Worm (Caenorhabditis elegans): ENCODE data around the gene inpp-5K.

inpp-5K gene

ce11 chrIII:8163283-8163682, 2.1 kb upstream of the inpp-5K start, which contains the start of gene bath-42:
Gene bath-42 (minus strand): TSS chrIII:8163383.
- TF ChIP-seq ceh-39 (tag; optimal IDR thresholded peaks at IDR 0.05) (no peak), nhr-28 (tag; optimal IDR thresholded peaks at IDR 0.05) (no peak), snpc-4 (tag; optimal IDR thresholded peaks at IDR 0.05) (no peak), nhr-76 (tag; optimal IDR thresholded peaks at IDR 0.05) (no peak), unc-62 (GFP tag; optimal IDR thresholded peaks at IDR 0.05) (no peak), mep-1 (tag; optimal IDR thresholded peaks at IDR 0.05) (no peak), mls-2 (tag; optimal IDR thresholded peaks at IDR 0.05) (no peak), flh-1 (GFP tag; optimal IDR thresholded peaks at IDR 0.05) (no peak), ceh-43 (GFP tag; optimal IDR thresholded peaks at IDR 0.05) (no peak), tbx-8 (GFP tag; optimal IDR thresholded peaks at IDR 0.05) (no peak), elt-3 (tag; optimal IDR thresholded peaks at IDR 0.05) (no peak), ham-2 (GFP tag; optimal IDR thresholded peaks at IDR 0.05) (no peak), sptf-1 (tag; optimal IDR thresholded peaks at IDR 0.05) (no peak), lsy-2 (tag; optimal IDR thresholded peaks at IDR 0.05) (no peak)

ce11 chrIII:8158140-8158786, 2.9 kb downstream of the inpp-5K start, which contains the start of gene atg-13:
Gene atg-13 (minus strand): TSS chrIII:8158190.
- TF ChIP-seq bed-3 (GFP tag; optimal IDR thresholded peaks at IDR 0.05) (no peak), blmp-1 (tag; optimal IDR thresholded peaks at IDR 0.05) (no peak), lin-32 (GFP tag; optimal IDR thresholded peaks at IDR 0.05) (no peak), ceh-39 (tag; optimal IDR thresholded peaks at IDR 0.05) (peak; percentile 7), pha-4 (tag; optimal IDR thresholded peaks at IDR 0.05) (no peak), zip-8 (tag; optimal IDR thresholded peaks at IDR 0.05) (no peak), elt-1 (tag; optimal IDR thresholded peaks at IDR 0.05; ENCODE audit: borderline replicate concordance, insufficient read depth) (no peak), sem-2 (GFP tag; optimal IDR thresholded peaks at IDR 0.05) (no peak), unc-39 (tag; optimal IDR thresholded peaks at IDR 0.05) (no peak), hlh-1 (tag; optimal IDR thresholded peaks at IDR 0.05) (peak; percentile 49), ces-1 (GFP tag; optimal IDR thresholded peaks at IDR 0.05) (no peak), mls-2 (tag; optimal IDR thresholded peaks at IDR 0.05) (no peak), elt-3 (tag; optimal IDR thresholded peaks at IDR 0.05) (no peak), drap-1 (GFP tag; optimal IDR thresholded peaks at IDR 0.05) (no peak), nhr-2 (tag; optimal IDR thresholded peaks at IDR 0.05) (no peak), nhr-237 (tag; optimal IDR thresholded peaks at IDR 0.05) (no peak)

- TF ChIP-seq mep-1 (tag; optimal IDR thresholded peaks at IDR 0.05) (no peak), ztf-11 (tag; optimal IDR thresholded peaks at IDR 0.05) (no peak), sptf-1 (tag; optimal IDR thresholded peaks at IDR 0.05) (no peak), cnd-1 (tag; optimal IDR thresholded peaks at IDR 0.05) (no peak), elt-1 (tag; optimal IDR thresholded peaks at IDR 0.05; ENCODE audit: borderline replicate concordance, insufficient read depth) (no peak), lsy-2 (tag; optimal IDR thresholded peaks at IDR 0.05) (no peak), sem-2 (GFP tag; optimal IDR thresholded peaks at IDR 0.05) (no peak), ham-2 (GFP tag; optimal IDR thresholded peaks at IDR 0.05) (no peak), lin-32 (GFP tag; optimal IDR thresholded peaks at IDR 0.05) (no peak), zip-8 (tag; optimal IDR thresholded peaks at IDR 0.05) (no peak), ceh-83 (GFP tag; optimal IDR thresholded peaks at IDR 0.05) (no peak), tbx-8 (GFP tag; optimal IDR thresholded peaks at IDR 0.05) (no peak)
Measured at ce11 chrIII:8155166-8155565, 6.0 kb downstream of the inpp-5K start, which contains the start of gene D2007.1. Gene D2007.1 (plus strand): TSS chrIII:8155466.

ce11 chrIII:8154423-8154822, 6.7 kb downstream of the inpp-5K start:
- TF ChIP-seq unc-120 (tag; optimal IDR thresholded peaks at IDR 0.05; ENCODE audit: poor library complexity, severe bottlenecking): no peak
- TF ChIP-seq elt-3 (tag; optimal IDR thresholded peaks at IDR 0.05): no peak
- no peak for TF ChIP-seq sem-2 (GFP tag; optimal IDR thresholded peaks at IDR 0.05)
- no peak for TF ChIP-seq bed-3 (GFP tag; optimal IDR thresholded peaks at IDR 0.05)
- no peak for TF ChIP-seq mep-1 (tag; optimal IDR thresholded peaks at IDR 0.05)
- no peak for TF ChIP-seq hlh-1 (tag; optimal IDR thresholded peaks at IDR 0.05)

- TF ChIP-seq tbx-8 (GFP tag; optimal IDR thresholded peaks at IDR 0.05) (no peak), ces-1 (GFP tag; optimal IDR thresholded peaks at IDR 0.05) (no peak), snpc-4 (tag; optimal IDR thresholded peaks at IDR 0.05) (no peak), nhr-28 (tag; optimal IDR thresholded peaks at IDR 0.05) (no peak), ztf-11 (tag; optimal IDR thresholded peaks at IDR 0.05) (no peak), ham-2 (GFP tag; optimal IDR thresholded peaks at IDR 0.05) (no peak), sem-2 (GFP tag; optimal IDR thresholded peaks at IDR 0.05) (no peak), unc-62 (GFP tag; optimal IDR thresholded peaks at IDR 0.05) (no peak), flh-1 (GFP tag; optimal IDR thresholded peaks at IDR 0.05) (no peak), mab-5 (tag; optimal IDR thresholded peaks at IDR 0.05) (no peak)
Measured at ce11 chrIII:8148751-8149150, 12.4 kb downstream of the inpp-5K start, which contains the start of gene D2007.2. Gene D2007.2 (plus strand): TSS chrIII:8148963.

Data from whole organism, mixed stage, embryonic.